Worm (Caenorhabditis elegans): Measurements from ENCODE around the gene ZK185.5.

The ZK185.5 gene

ce11 chrIV:4579472-4579871 lies 33.8 kb upstream of the ZK185.5 start:
- TF ChIP-seq xbp-1 (tag; optimal IDR thresholded peaks at IDR 0.05) (no peak), tbx-2 (tag; optimal IDR thresholded peaks at IDR 0.05) (no peak), C34B4.2 (tag; optimal IDR thresholded peaks at IDR 0.05) (no peak), efl-1 (optimal IDR thresholded peaks at IDR 0.05) (no peak), efl-1 (GFP tag; optimal IDR thresholded peaks at IDR 0.05 in 1 of 2) (peak in 1 of 2 experiments; percentile 28)

DNA sequence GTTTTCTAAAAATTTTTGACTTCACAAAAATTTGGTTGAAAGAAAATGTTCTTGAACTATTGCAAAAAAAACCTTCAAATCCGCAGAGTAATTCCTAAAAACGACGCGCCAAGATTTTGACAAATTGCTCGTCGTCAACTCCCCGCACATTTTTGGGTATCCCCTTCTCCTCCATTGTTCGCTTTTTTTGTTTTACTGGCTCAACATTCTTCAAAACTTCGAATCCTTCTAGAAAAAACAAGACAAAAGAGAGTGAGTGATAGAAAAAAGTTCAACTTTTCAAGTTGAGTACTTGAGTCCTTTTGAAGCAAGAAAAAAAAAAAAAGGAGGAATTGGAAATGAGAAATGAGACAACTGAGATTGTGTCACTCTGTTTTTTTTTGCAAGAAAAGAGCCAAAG lies 31.1 kb upstream of the ZK185.5 start:
- TF ChIP-seq irx-1 (tag; optimal IDR thresholded peaks at IDR 0.05) (no peak), ceh-88 (GFP tag; IDR thresholded peaks at IDR 0.05) (no peak), C34B4.2 (tag; optimal IDR thresholded peaks at IDR 0.05) (no peak), lin-35 (GFP tag; optimal IDR thresholded peaks at IDR 0.05) (no peak), hlh-17 (GFP tag; optimal IDR thresholded peaks at IDR 0.05; ENCODE audit: borderline replicate concordance) (no peak), sup-37 (GFP tag; optimal IDR thresholded peaks at IDR 0.05) (no peak), grh-1 (GFP tag; IDR thresholded peaks at IDR 0.05) (no peak), fos-1 (tag; optimal IDR thresholded peaks at IDR 0.05) (no peak), mep-1 (tag; optimal IDR thresholded peaks at IDR 0.05) (no peak), C16A3.4 (tag; optimal IDR thresholded peaks at IDR 0.05) (no peak), snpc-4 (tag; optimal IDR thresholded peaks at IDR 0.05) (no peak), nhr-90 (tag; optimal IDR thresholded peaks at IDR 0.05; ENCODE audit: poor library complexity) (no peak), fkh-8 (tag; optimal IDR thresholded peaks at IDR 0.05) (no peak), ztf-4 (tag; optimal IDR thresholded peaks at IDR 0.05) (no peak), nhr-19 (GFP tag; conservative IDR thresholded peaks at IDR 0.05) (no peak), nhr-20 (tag; optimal IDR thresholded peaks at IDR 0.05) (no peak)

DNA sequence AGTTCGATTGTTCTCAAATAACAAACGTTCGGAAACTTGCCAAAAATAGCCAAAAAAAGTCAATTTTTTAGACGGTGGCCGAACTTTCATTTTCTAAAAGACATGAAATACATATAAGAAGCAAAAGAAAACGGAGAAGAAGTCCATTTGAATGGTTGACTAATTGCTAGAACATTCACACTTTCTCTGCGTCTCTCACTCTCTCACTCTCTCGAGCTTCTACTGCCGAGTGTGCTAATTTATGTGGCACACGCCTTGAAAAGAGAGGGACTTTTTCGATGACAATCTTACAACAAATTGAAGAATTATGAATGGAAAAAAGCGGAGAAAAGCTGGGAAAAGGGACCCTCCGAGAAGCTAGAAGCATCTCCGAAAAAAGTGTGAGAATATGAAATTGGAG lies 28.3 kb upstream of the ZK185.5 start:
- no peak for TF ChIP-seq nhr-237 (tag; optimal IDR thresholded peaks at IDR 0.05)
- TF ChIP-seq F16B12.6 (tag; optimal IDR thresholded peaks at IDR 0.05), result no peak
- TF ChIP-seq ztf-4 (tag; optimal IDR thresholded peaks at IDR 0.05), result no peak
- TF ChIP-seq nhr-47 (tag; optimal IDR thresholded peaks at IDR 0.05), result peak; percentile 6
- no peak for TF ChIP-seq fkh-4 (tag; optimal IDR thresholded peaks at IDR 0.05; ENCODE audit: borderline replicate concordance)
- peak; percentile 52 for TF ChIP-seq lin-14 (GFP tag; optimal IDR thresholded peaks at IDR 0.05)
- no peak for TF ChIP-seq ceh-63 (GFP tag; optimal IDR thresholded peaks at IDR 0.05)
- no peak for TF ChIP-seq xbp-1 (tag; optimal IDR thresholded peaks at IDR 0.05)
- TF ChIP-seq C34B4.2 (tag; optimal IDR thresholded peaks at IDR 0.05), result no peak
- TF ChIP-seq ceh-8 (GFP tag; optimal IDR thresholded peaks at IDR 0.05), result peak; percentile 9
- no peak for TF ChIP-seq unc-62 (GFP tag; optimal IDR thresholded peaks at IDR 0.05)
- peak in 1 of 3 experiments; percentile 26 for TF ChIP-seq ceh-82 (tag; optimal IDR thresholded peaks at IDR 0.05)

- TF ChIP-seq irx-1 (tag; optimal IDR thresholded peaks at IDR 0.05) (peak; percentile 9), nhr-237 (tag; optimal IDR thresholded peaks at IDR 0.05) (no peak), nhr-76 (tag; optimal IDR thresholded peaks at IDR 0.05) (no peak), unc-62 (GFP tag; optimal IDR thresholded peaks at IDR 0.05) (no peak), lin-15B (tag; optimal IDR thresholded peaks at IDR 0.05) (no peak), lin-35 (GFP tag; optimal IDR thresholded peaks at IDR 0.05) (no peak), nhr-85 (tag) (no peak), fkh-4 (tag; optimal IDR thresholded peaks at IDR 0.05; ENCODE audit: borderline replicate concordance) (no peak), aha-1 (tag; optimal IDR thresholded peaks at IDR 0.05) (no peak), nhr-28 (tag; optimal IDR thresholded peaks at IDR 0.05) (no peak), hlh-17 (GFP tag; optimal IDR thresholded peaks at IDR 0.05; ENCODE audit: borderline replicate concordance) (no peak), egl-13 (tag; optimal IDR thresholded peaks at IDR 0.05) (no peak), ztf-4 (tag; optimal IDR thresholded peaks at IDR 0.05) (no peak), ceh-63 (GFP tag; optimal IDR thresholded peaks at IDR 0.05) (no peak), lin-14 (GFP tag; optimal IDR thresholded peaks at IDR 0.05) (peak; percentile 79), snpc-4 (tag; optimal IDR thresholded peaks at IDR 0.05) (no peak), lin-13 (GFP tag; optimal IDR thresholded peaks at IDR 0.05) (peak; percentile 9), lir-3 (tag; optimal IDR thresholded peaks at IDR 0.05; ENCODE audit: poor library complexity) (no peak), C04F5.9 (tag; optimal IDR thresholded peaks at IDR 0.05) (no peak), dsc-1 (tag; optimal IDR thresholded peaks at IDR 0.05) (no peak), mab-9 (GFP tag; IDR thresholded peaks at IDR 0.05) (no peak), aly-2 (tag; optimal IDR thresholded peaks at IDR 0.05) (no peak), egl-27 (tag; optimal IDR thresholded peaks at IDR 0.05) (no peak), ceh-8 (GFP tag; optimal IDR thresholded peaks at IDR 0.05) (no peak), nhr-47 (tag; optimal IDR thresholded peaks at IDR 0.05) (peak; percentile 27), nhr-19 (GFP tag; conservative IDR thresholded peaks at IDR 0.05) (no peak), nhr-90 (tag; optimal IDR thresholded peaks at IDR 0.05; ENCODE audit: poor library complexity) (no peak), blmp-1 (tag; optimal IDR thresholded peaks at IDR 0.05) (no peak), elt-2 (tag; optimal IDR thresholded peaks at IDR 0.05) (no peak), mep-1 (tag; optimal IDR thresholded peaks at IDR 0.05) (no peak), nhr-77 (tag; optimal IDR thresholded peaks at IDR 0.05) (no peak), efl-1 (optimal IDR thresholded peaks at IDR 0.05) (no peak), efl-1 (GFP tag; optimal IDR thresholded peaks at IDR 0.05 in 1 of 2) (peak in 1 of 2 experiments; percentile 2)
These were observed 24.9 kb upstream of the ZK185.5 start for ce11 chrIV:4570599-4570998.
